Fruit fly (Drosophila melanogaster) whole organism, adult: Measurements from ENCODE around the gene CG9356.

Source experiments
- CG1620 ChIP-seq: fragments of 200-800 bp; sonication (Bioruptor generic); optimal IDR thresholded peaks from 2 replicates; lab custom pipeline; 2016; ENCODE audit warnings: missing biosample characterization, missing genetic modification characterization
- CG33017 ChIP-seq: fragments of 200-800 bp; sonication (Bioruptor generic); optimal IDR thresholded peaks from 2 replicates; lab custom pipeline; 2018; ENCODE audit warnings: missing biosample characterization, mild to moderate bottlenecking, missing genetic modification characterization, moderate library complexity
- CG5204 ChIP-seq: fragments of 200-800 bp; sonication (Bioruptor generic); optimal IDR thresholded peaks from 2 replicates; lab custom pipeline; 2016; ENCODE audit warnings: missing biosample characterization, missing genetic modification characterization
- CG7101 ChIP-seq: fragments of 200-800 bp; sonication (Bioruptor generic); optimal IDR thresholded peaks from 2 replicates; lab custom pipeline; 2018; ENCODE audit warnings: missing biosample characterization, mild to moderate bottlenecking, missing genetic modification characterization, moderate library complexity
- Mnt ChIP-seq: fragments of 200-800 bp; sonication (Bioruptor generic); optimal IDR thresholded peaks from 2 replicates; lab custom pipeline; 2016; ENCODE audit warnings: missing biosample characterization, mild to moderate bottlenecking, missing genetic modification characterization
- ovo ChIP-seq: fragments of 200-800 bp; sonication (Bioruptor generic); optimal IDR thresholded peaks from 2 replicates; lab custom pipeline; 2016; ENCODE audit warnings: missing biosample characterization, missing genetic modification characterization

dm6 chr3R:9435898-9436297 lies 31.8 kb upstream of the CG9356 start:
- no peak for TF ChIP-seq CG1620
- TF ChIP-seq ovo (GFP tag; lab: Kevin White, UChicago) = no peak
- no peak for TF ChIP-seq Mnt (GFP tag; lab: Kevin White, UChicago)
- TF ChIP-seq CG7101 (tag; lab: Kevin White, UChicago) = no peak
- TF ChIP-seq CG5204 (GFP tag; lab: Kevin White, UChicago) = no peak
- no peak for TF ChIP-seq CG33017 (tag; lab: Kevin White, UChicago)
